Worm (Caenorhabditis elegans) whole organism, midembryonic: ENCODE data around the gene ZK105.11.

Experiments used
- cog-1 ChIP-seq: sonication (generic microtip); optimal IDR thresholded peaks from 2 replicates; lab custom pipeline; 2016; ENCODE audit warnings: missing genetic modification characterization, missing compliant biosample characterization
- ref-1 ChIP-seq: fragments of 200-800 bp; sonication (Bioruptor generic); conservative IDR thresholded peaks from 2 replicates; pipeline ENCODE4 v1.3.6; 2022; ENCODE audit warnings: missing genetic modification reagents, missing genetic modification characterization, missing compliant biosample characterization
- ztf-23 ChIP-seq: fragments of 200-800 bp; sonication (Bioruptor generic); IDR thresholded peaks from 2 replicates; pipeline ENCODE4 v1.3.6; 2022; ENCODE audit warnings: missing genetic modification reagents, missing genetic modification characterization, missing compliant biosample characterization

- TF ChIP-seq ztf-23 (no peak), cog-1 (no peak), ref-1 (GFP tag; lab: Robert Waterston, UW) (no peak)
Measured at ce11 chrV:7749708-7750107, 41.3 kb upstream of the ZK105.11 start.
